Worm (Caenorhabditis elegans): ENCODE data around the gene mog-3.

mog-3 gene

ce11 chrIII:5346017-5346416, 37.6 kb downstream of the mog-3 start, which contains the start of gene glrx-21:
Gene glrx-21, minus strand, starts transcription at chrIII:5346117.
- TF ChIP-seq tbx-8 (GFP tag; optimal IDR thresholded peaks at IDR 0.05): no peak

- TF ChIP-seq mls-2 (tag; optimal IDR thresholded peaks at IDR 0.05): peak; percentile 33
- TF ChIP-seq sptf-1 (tag; optimal IDR thresholded peaks at IDR 0.05): peak; percentile 70
- no peak for TF ChIP-seq mab-5 (tag; optimal IDR thresholded peaks at IDR 0.05)
- no peak for TF ChIP-seq nhr-2 (tag; optimal IDR thresholded peaks at IDR 0.05)
- no peak for TF ChIP-seq blmp-1 (tag; optimal IDR thresholded peaks at IDR 0.05)
- TF ChIP-seq ces-1 (GFP tag; optimal IDR thresholded peaks at IDR 0.05): peak; percentile 21
- TF ChIP-seq cnd-1 (tag; optimal IDR thresholded peaks at IDR 0.05): peak; percentile 7
- no peak for TF ChIP-seq tbx-8 (GFP tag; optimal IDR thresholded peaks at IDR 0.05)
- TF ChIP-seq ceh-43 (GFP tag; optimal IDR thresholded peaks at IDR 0.05): no peak
- TF ChIP-seq nhr-76 (tag; optimal IDR thresholded peaks at IDR 0.05): no peak
- no peak for TF ChIP-seq nhr-12 (tag; optimal IDR thresholded peaks at IDR 0.05)
- peak; percentile 27 for TF ChIP-seq lin-13 (tag; optimal IDR thresholded peaks at IDR 0.05)
- no peak for TF ChIP-seq snpc-4 (tag; optimal IDR thresholded peaks at IDR 0.05)
- TF ChIP-seq bed-3 (GFP tag; optimal IDR thresholded peaks at IDR 0.05): no peak
- TF ChIP-seq elt-1 (tag; optimal IDR thresholded peaks at IDR 0.05; ENCODE audit: borderline replicate concordance, insufficient read depth): no peak
- TF ChIP-seq flh-1 (GFP tag; optimal IDR thresholded peaks at IDR 0.05): no peak
- TF ChIP-seq nhr-237 (tag; optimal IDR thresholded peaks at IDR 0.05): peak; percentile 50
- TF ChIP-seq unc-62 (GFP tag; optimal IDR thresholded peaks at IDR 0.05): no peak
- peak; percentile 61 for TF ChIP-seq mep-1 (tag; optimal IDR thresholded peaks at IDR 0.05)
- peak; percentile 67 for TF ChIP-seq lsy-2 (tag; optimal IDR thresholded peaks at IDR 0.05)
These were observed 40.9 kb downstream of the mog-3 start, which contains the start of gene thoc-5 for ce11 chrIII:5349250-5349649. Gene thoc-5, minus strand, starts transcription at chrIII:5349401.
